Fruit fly (Drosophila melanogaster) whole organism, pupa: Measurements from ENCODE around the gene ast.

Experiments
- CG10348 ChIP-seq: fragments of 200-800 bp; sonication (Bioruptor generic); IDR thresholded peaks from 2 replicates; pipeline ENCODE4 v1.3.6; 2022; ENCODE audit warnings: missing biosample characterization, missing genetic modification characterization
- CG32121 ChIP-seq: fragments of 200-800 bp; sonication (Bioruptor generic); IDR thresholded peaks from 2 replicates; pipeline ENCODE4 v1.3.6; 2022; ENCODE audit warnings: missing biosample characterization, missing genetic modification characterization
- CG8301 ChIP-seq: fragments of 200-800 bp; sonication (Bioruptor generic); optimal IDR thresholded peaks from 2 replicates; lab custom pipeline; 2018; ENCODE audit warnings: missing biosample characterization, mild to moderate bottlenecking, missing genetic modification characterization
- Snoo ChIP-seq: fragments of 200-800 bp; sonication (Bioruptor generic); optimal IDR thresholded peaks from 3 replicates; lab custom pipeline; 2017; ENCODE audit warnings: missing biosample characterization, mild to moderate bottlenecking, missing genetic modification characterization, inconsistent platforms
- fd96Ca ChIP-seq: fragments of 200-800 bp; sonication (Bioruptor generic); IDR thresholded peaks from 3 replicates; pipeline ENCODE4 v1.3.6; 2022; ENCODE audit warnings: missing biosample characterization, missing genetic modification characterization
- gl ChIP-seq: fragments of 200-800 bp; sonication (Bioruptor generic); optimal IDR thresholded peaks from 2 replicates; lab custom pipeline; 2018; ENCODE audit warnings: missing biosample characterization, mild to moderate bottlenecking, missing genetic modification characterization

- TF ChIP-seq gl (tag; lab: Kevin White, UChicago), result no peak
- peak; percentile 14 for TF ChIP-seq Snoo (tag; lab: Kevin White, UChicago)
- no peak for TF ChIP-seq fd96Ca
- peak; percentile 36; the same call in 1 of the 2 replicates for TF ChIP-seq CG32121 (GFP tag; lab: Robert Waterston, UW)
- no peak for TF ChIP-seq CG10348 (GFP tag; lab: Robert Waterston, UW)
- no peak for TF ChIP-seq CG8301 (tag; lab: Kevin White, UChicago)
Measured at dm6 chr2L:1077469-1077993, at the start of gene ast, which contains the start of gene S.
